Worm (Caenorhabditis elegans) whole organism, midembryonic: Measurements from ENCODE around the gene K08D10.10.

Experiments
- T22C8.4 ChIP-seq: fragments of 200-800 bp; sonication (Bioruptor generic); IDR thresholded peaks from 2 replicates; pipeline ENCODE4 v1.3.6; 2022; ENCODE audit warnings: missing genetic modification characterization, missing compliant biosample characterization
- flt-1 ChIP-seq: fragments of 200-800 bp; sonication (Bioruptor generic); IDR thresholded peaks from 2 replicates; pipeline ENCODE4 v1.3.6; 2022; ENCODE audit warnings: missing genetic modification characterization, missing compliant biosample characterization

- TF ChIP-seq T22C8.4 (GFP tag; lab: Robert Waterston, UW): no peak
- no peak for TF ChIP-seq flt-1 (GFP tag; lab: Robert Waterston, UW)
Measured at ce11 chrIV:4164392-4164791, 12.4 kb downstream of the K08D10.10 start, which contains the start of gene scrm-8.
